Worm (Caenorhabditis elegans) whole organism, late embryonic: ENCODE measurements around the gene T28A11.3.

ENCODE experiments used
- F13H6.1 ChIP-seq: sonication (generic microtip); optimal IDR thresholded peaks from 2 replicates; lab custom pipeline; 2016; ENCODE audit warnings: missing genetic modification characterization, missing compliant biosample characterization
- K02D7.2 ChIP-seq: sonication (generic microtip); optimal IDR thresholded peaks from 2 replicates; lab custom pipeline; 2017; ENCODE audit warnings: mild to moderate bottlenecking, missing genetic modification characterization, missing compliant biosample characterization
- K09A11.1 ChIP-seq: sonication (generic microtip); optimal IDR thresholded peaks from 2 replicates; lab custom pipeline; 2017; ENCODE audit warnings: antibody characterized with exemption, mild to moderate bottlenecking, missing genetic modification characterization, missing compliant biosample characterization; ENCODE audit not compliant: insufficient read depth
- T23F11.4 ChIP-seq: fragments of 200-800 bp; sonication (Bioruptor generic); optimal IDR thresholded peaks from 2 replicates; lab custom pipeline; 2018; ENCODE audit warnings: mild to moderate bottlenecking, missing genetic modification characterization, missing compliant biosample characterization
- ahr-1 ChIP-seq: sonication (generic microtip); optimal IDR thresholded peaks from 2 replicates; lab custom pipeline; 2016; ENCODE audit warnings: missing genetic modification characterization, missing compliant biosample characterization
- ama-1 ChIP-seq: fragments of 150-350 bp; optimal IDR thresholded peaks from 2 replicates; lab custom pipeline; 2014
- ceh-2 ChIP-seq: sonication (generic microtip); optimal IDR thresholded peaks from 2 replicates; lab custom pipeline; 2016; ENCODE audit warnings: missing genotype, missing genetic modification characterization, missing compliant biosample characterization
- ceh-22 ChIP-seq: sonication (generic microtip); optimal IDR thresholded peaks from 2 replicates; lab custom pipeline; 2017; ENCODE audit warnings: missing biosample characterization, missing genetic modification characterization
- ceh-24 ChIP-seq: sonication (generic microtip); optimal IDR thresholded peaks from 2 replicates; lab custom pipeline; 2016; ENCODE audit warnings: mild to moderate bottlenecking, missing genetic modification characterization, missing compliant biosample characterization
- ceh-30 ChIP-seq: fragments of 150-350 bp; optimal IDR thresholded peaks from 2 replicates; lab custom pipeline; 2014; ENCODE audit warnings: missing biosample characterization, missing genetic modification characterization
- ceh-31 ChIP-seq: sonication (generic microtip); optimal IDR thresholded peaks from 2 replicates; lab custom pipeline; 2016; ENCODE audit warnings: missing genetic modification characterization, missing compliant biosample characterization
- ceh-34 ChIP-seq: sonication (generic microtip); optimal IDR thresholded peaks from 2 replicates; lab custom pipeline; 2016; ENCODE audit warnings: mild to moderate bottlenecking, missing genetic modification characterization, missing compliant biosample characterization
- ceh-48 ChIP-seq: sonication (generic microtip); optimal IDR thresholded peaks from 2 replicates; lab custom pipeline; 2016; ENCODE audit warnings: missing genetic modification characterization, inconsistent platforms, missing compliant biosample characterization
- ceh-6 ChIP-seq: fragments of 200-800 bp; sonication (Bioruptor generic); optimal IDR thresholded peaks from 2 replicates; lab custom pipeline; 2018; ENCODE audit warnings: mild to moderate bottlenecking, missing genetic modification characterization, missing compliant biosample characterization
- che-1 ChIP-seq: sonication (generic microtip); optimal IDR thresholded peaks from 2 replicates; lab custom pipeline; 2016; ENCODE audit warnings: mild to moderate bottlenecking, missing genetic modification characterization, missing compliant biosample characterization
- dmd-4 ChIP-seq: sonication (generic microtip); optimal IDR thresholded peaks from 2 replicates; lab custom pipeline; 2016; ENCODE audit warnings: borderline replicate concordance, missing genetic modification characterization, missing compliant biosample characterization
- dve-1 ChIP-seq: sonication (generic microtip); optimal IDR thresholded peaks from 2 replicates; lab custom pipeline; 2017; ENCODE audit warnings: antibody characterized with exemption, mild to moderate bottlenecking, missing genetic modification characterization, missing compliant biosample characterization
- elt-2 ChIP-seq: sonication (generic microtip); optimal IDR thresholded peaks from 2 replicates; lab custom pipeline; 2016; ENCODE audit warnings: missing genetic modification reagents, missing genetic modification characterization, missing compliant biosample characterization
- elt-4 ChIP-seq: sonication (generic microtip); optimal IDR thresholded peaks from 2 replicates; lab custom pipeline; 2016; ENCODE audit warnings: missing genetic modification characterization, missing compliant biosample characterization
- ets-4 ChIP-seq: sonication (generic microtip); optimal IDR thresholded peaks from 2 replicates; lab custom pipeline; 2016; ENCODE audit warnings: missing genetic modification characterization, missing compliant biosample characterization
- eyg-1 ChIP-seq: sonication (generic microtip); optimal IDR thresholded peaks from 2 replicates; lab custom pipeline; 2016; ENCODE audit warnings: missing genotype, missing genetic modification characterization, missing compliant biosample characterization
- fkh-10 ChIP-seq: fragments of 150-350 bp; optimal IDR thresholded peaks from 2 replicates; lab custom pipeline; 2014; ENCODE audit warnings: missing biosample characterization, missing genetic modification reagents, missing genetic modification characterization
- fkh-6 ChIP-seq: sonication (generic microtip); optimal IDR thresholded peaks from 2 replicates; lab custom pipeline; 2016; ENCODE audit warnings: missing genetic modification characterization, missing compliant biosample characterization
- gmeb-2 ChIP-seq: sonication (generic microtip); optimal IDR thresholded peaks from 2 replicates; lab custom pipeline; 2016; ENCODE audit warnings: missing genetic modification characterization, inconsistent platforms, missing compliant biosample characterization
- hlh-13 ChIP-seq: fragments of 200-800 bp; sonication (Bioruptor generic); optimal IDR thresholded peaks from 2 replicates; lab custom pipeline; 2018; ENCODE audit warnings: mild to moderate bottlenecking, missing genetic modification characterization, missing compliant biosample characterization
- hlh-15 ChIP-seq: sonication (generic microtip); optimal IDR thresholded peaks from 2 replicates; lab custom pipeline; 2016; ENCODE audit warnings: missing genetic modification characterization, missing compliant biosample characterization
- hlh-8 ChIP-seq: sonication (generic microtip); optimal IDR thresholded peaks from 2 replicates; lab custom pipeline; 2016; ENCODE audit warnings: missing genotype, missing genetic modification characterization, missing compliant biosample characterization
- lim-6 ChIP-seq: sonication (generic microtip); optimal IDR thresholded peaks from 2 replicates; lab custom pipeline; 2016; ENCODE audit warnings: missing genetic modification characterization, missing compliant biosample characterization
- madf-2 ChIP-seq: sonication (generic microtip); optimal IDR thresholded peaks from 2 replicates; lab custom pipeline; 2017; ENCODE audit warnings: missing genetic modification characterization, missing compliant biosample characterization
- mec-3 ChIP-seq: sonication (generic microtip); optimal IDR thresholded peaks from 2 replicates; lab custom pipeline; 2016; ENCODE audit warnings: borderline replicate concordance, missing genetic modification characterization, missing compliant biosample characterization
- nfya-1 ChIP-seq: sonication (generic microtip); optimal IDR thresholded peaks from 2 replicates; lab custom pipeline; 2017; ENCODE audit warnings: missing genetic modification characterization, mild to moderate bottlenecking, missing compliant biosample characterization, antibody characterized with exemption, moderate library complexity
- nhr-232 ChIP-seq: sonication (generic microtip); optimal IDR thresholded peaks from 2 replicates; lab custom pipeline; 2016; ENCODE audit warnings: missing genetic modification characterization, missing compliant biosample characterization
- npax-4 ChIP-seq: sonication (generic microtip); optimal IDR thresholded peaks from 2 replicates; lab custom pipeline; 2016; ENCODE audit warnings: missing genetic modification characterization, missing compliant biosample characterization
- odd-2 ChIP-seq: sonication (generic microtip); optimal IDR thresholded peaks from 2 replicates; lab custom pipeline; 2017; ENCODE audit warnings: antibody characterized with exemption, mild to moderate bottlenecking, missing genetic modification characterization, missing compliant biosample characterization
- pag-3 ChIP-seq: sonication (generic microtip); optimal IDR thresholded peaks from 2 replicates; lab custom pipeline; 2016; ENCODE audit warnings: missing compliant biosample characterization, missing genetic modification characterization, borderline replicate concordance
- pax-1 ChIP-seq: fragments of 150-350 bp; optimal IDR thresholded peaks from 2 replicates; lab custom pipeline; 2014; ENCODE audit warnings: missing biosample characterization, missing genetic modification characterization
- pha-2 ChIP-seq: sonication (generic microtip); optimal IDR thresholded peaks from 2 replicates; lab custom pipeline; 2017; ENCODE audit warnings: mild to moderate bottlenecking, missing genetic modification characterization, missing compliant biosample characterization
- pha-4 ChIP-seq: fragments of 150-350 bp; optimal IDR thresholded peaks from 2 replicates; lab custom pipeline; 2018; ENCODE audit warnings: missing biosample characterization, missing genetic modification reagents, missing genetic modification characterization
- pros-1 ChIP-seq: fragments of 150-350 bp; optimal IDR thresholded peaks from 2 replicates; lab custom pipeline; 2014; ENCODE audit warnings: missing biosample characterization, missing genetic modification reagents, missing genetic modification characterization
- ref-2 ChIP-seq: sonication (generic microtip); optimal IDR thresholded peaks from 2 replicates; lab custom pipeline; 2016; ENCODE audit warnings: missing genetic modification characterization, missing compliant biosample characterization
- sdc-2 ChIP-seq: sonication (generic microtip); optimal IDR thresholded peaks from 2 replicates; lab custom pipeline; 2016; ENCODE audit warnings: missing genotype, missing genetic modification characterization, missing compliant biosample characterization
- sox-2 ChIP-seq: fragments of 200-800 bp; sonication (Bioruptor generic); IDR thresholded peaks from 2 replicates; pipeline ENCODE4 v1.3.6; 2022; ENCODE audit warnings: missing genetic modification reagents, missing genetic modification characterization, missing compliant biosample characterization
- tbx-2 ChIP-seq: sonication (generic microtip); optimal IDR thresholded peaks from 2 replicates; lab custom pipeline; 2016; ENCODE audit warnings: missing genetic modification characterization, missing compliant biosample characterization
- tbx-7 ChIP-seq: sonication (generic microtip); optimal IDR thresholded peaks from 2 replicates; lab custom pipeline; 2016; ENCODE audit warnings: missing genotype, missing genetic modification characterization, missing compliant biosample characterization
- unc-3 ChIP-seq, 2 experiments: fragments of 200-800 bp in 1 of 2; sonication (Bioruptor generic) in 1 of 2; sonication (generic microtip) in 1 of 2; conservative IDR thresholded peaks in 1 of 2; optimal IDR thresholded peaks in 1 of 2; 2 replicates each; pipeline versions ENCODE4 v1.3.6 to Lab custom; 2016 to 2022; ENCODE audit warnings: missing compliant biosample characterization in 2 of 2, missing genetic modification characterization in 2 of 2, missing genetic modification reagents in 1 of 2
- zip-5 ChIP-seq: sonication (generic microtip); optimal IDR thresholded peaks from 2 replicates; lab custom pipeline; 2016; ENCODE audit warnings: missing genetic modification characterization, missing compliant biosample characterization
- ztf-16 ChIP-seq: sonication (generic microtip); optimal IDR thresholded peaks from 2 replicates; lab custom pipeline; 2017; ENCODE audit warnings: missing genetic modification characterization, missing compliant biosample characterization

The T28A11.3 gene

DNA sequence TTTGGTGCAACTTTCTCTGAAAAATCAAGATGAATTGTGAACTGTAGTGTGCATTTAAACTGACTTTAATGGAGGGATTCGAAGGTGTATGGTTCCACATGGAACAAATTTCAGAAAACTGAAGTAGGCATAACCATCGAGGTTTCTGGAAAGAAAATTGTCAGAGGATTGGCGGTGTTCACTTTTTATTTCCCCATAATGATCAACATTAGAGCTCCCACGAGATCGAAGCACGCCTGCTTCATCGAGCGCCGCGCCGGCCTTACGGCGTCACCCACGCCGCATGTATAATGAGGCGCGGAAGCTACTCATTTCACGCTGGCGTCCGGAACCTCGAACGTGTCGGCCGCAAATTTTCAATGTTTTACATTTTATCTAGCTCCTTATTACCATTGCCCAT lies 13.0 kb downstream of the T28A11.3 start:
- TF ChIP-seq lim-6 (no peak), ceh-30 (tag; lab: Kevin White, UChicago) (no peak), ceh-24 (tag; lab: Kevin White, UChicago) (no peak), ztf-16 (tag; lab: Kevin White, UChicago) (no peak), npax-4 (tag; lab: Kevin White, UChicago) (no peak), K09A11.1 (no peak), hlh-8 (tag; lab: Kevin White, UChicago) (no peak), tbx-7 (tag; lab: Kevin White, UChicago) (no peak), eyg-1 (tag; lab: Kevin White, UChicago) (no peak), ets-4 (tag; lab: Kevin White, UChicago) (no peak), ahr-1 (no peak), fkh-6 (no peak), tbx-2 (tag; lab: Kevin White, UChicago) (no peak), pha-2 (tag; lab: Kevin White, UChicago) (no peak), ama-1 (no peak), odd-2 (tag; lab: Kevin White, UChicago) (no peak), elt-4 (tag; lab: Kevin White, UChicago) (no peak), nfya-1 (tag; lab: Kevin White, UChicago) (no peak), F13H6.1 (tag; lab: Kevin White, UChicago) (no peak), fkh-10 (GFP tag; lab: Kevin White, UChicago) (no peak)

- TF ChIP-seq pag-3 (no peak), ama-1 (no peak)
Measured at ce11 chrV:3289267-3289666, 14.1 kb downstream of the T28A11.3 start, which contains the start of gene F35F10.6. Gene F35F10.6 (minus strand): TSS chrV:3289367.

- no peak for TF ChIP-seq ahr-1
- no peak for TF ChIP-seq sox-2
- no peak for TF ChIP-seq gmeb-2 (tag; lab: Kevin White, UChicago)
- no peak for TF ChIP-seq dve-1
- TF ChIP-seq tbx-2 (tag; lab: Kevin White, UChicago): no peak
- TF ChIP-seq elt-2 (tag; lab: Kevin White, UChicago): no peak
- TF ChIP-seq hlh-15 (tag; lab: Kevin White, UChicago): no peak
- no peak for TF ChIP-seq T23F11.4 (GFP tag; lab: Kevin White, UChicago)
- no peak for TF ChIP-seq ceh-2 (tag; lab: Kevin White, UChicago)
- TF ChIP-seq hlh-13 (GFP tag; lab: Kevin White, UChicago): no peak
- TF ChIP-seq npax-4 (tag; lab: Kevin White, UChicago): no peak
- no peak for TF ChIP-seq fkh-10 (GFP tag; lab: Kevin White, UChicago)
- TF ChIP-seq ceh-6: no peak
- TF ChIP-seq elt-4 (tag; lab: Kevin White, UChicago): no peak
- TF ChIP-seq sdc-2: no peak
- TF ChIP-seq ceh-22: no peak
- TF ChIP-seq nhr-232 (tag; lab: Kevin White, UChicago): no peak
- TF ChIP-seq pax-1 (tag; lab: Kevin White, UChicago): no peak
- no peak for TF ChIP-seq madf-2 (tag; lab: Kevin White, UChicago)
- no peak for TF ChIP-seq dmd-4 (tag; lab: Kevin White, UChicago)
Measured at ce11 chrV:3295368-3295767, 20.2 kb downstream of the T28A11.3 start.

- TF ChIP-seq elt-4 (tag; lab: Kevin White, UChicago): no peak
- no peak for TF ChIP-seq zip-5 (tag; lab: Kevin White, UChicago)
- no peak for TF ChIP-seq ceh-6
Measured at ce11 chrV:3297764-3298163, 22.6 kb downstream of the T28A11.3 start, which contains the start of gene srx-122. Gene srx-122 (minus strand): TSS chrV:3297864.

- TF ChIP-seq sdc-2 (no peak), pros-1 (tag; lab: Kevin White, UChicago) (no peak), unc-3 (GFP tag; conservative IDR thresholded peaks at IDR 0.05; lab: Robert Waterston, UW) (no peak), unc-3 (tag; optimal IDR thresholded peaks at IDR 0.05; lab: Kevin White, UChicago) (no peak), mec-3 (tag; lab: Kevin White, UChicago) (no peak), ceh-48 (tag; lab: Kevin White, UChicago) (no peak), pag-3 (no peak), hlh-8 (tag; lab: Kevin White, UChicago) (no peak), che-1 (no peak), ceh-34 (no peak), ceh-31 (tag; lab: Kevin White, UChicago) (no peak), K02D7.2 (tag; lab: Kevin White, UChicago) (no peak), pha-4 (tag; lab: Kevin White, UChicago) (no peak), tbx-7 (tag; lab: Kevin White, UChicago) (no peak), ref-2 (tag; lab: Kevin White, UChicago) (no peak), T23F11.4 (GFP tag; lab: Kevin White, UChicago) (no peak)
Measured at ce11 chrV:3299437-3299836, 24.3 kb downstream of the T28A11.3 start.
